Fruit fly (Drosophila melanogaster) whole organism, prepupa: ENCODE measurements around the gene CG31975.

Experiments used
- CG10631 ChIP-seq: fragments of 200-800 bp; sonication (Bioruptor generic); optimal IDR thresholded peaks from 2 replicates; lab custom pipeline; 2016; ENCODE audit warnings: missing biosample characterization, missing genetic modification characterization
- CG11762 ChIP-seq: fragments of 200-800 bp; sonication (Bioruptor generic); optimal IDR thresholded peaks from 3 replicates; lab custom pipeline; 2016; ENCODE audit warnings: missing biosample characterization, missing genetic modification characterization; ENCODE audit not compliant: insufficient read depth
- CG15336 ChIP-seq: fragments of 200-800 bp; sonication (Bioruptor generic); IDR thresholded peaks from 2 replicates; pipeline ENCODE4 v1.3.6; 2022; ENCODE audit warnings: missing biosample characterization, missing genetic modification characterization
- CG1621 ChIP-seq: fragments of 200-800 bp; sonication (Bioruptor generic); optimal IDR thresholded peaks from 3 replicates; lab custom pipeline; 2018; ENCODE audit warnings: missing biosample characterization, mild to moderate bottlenecking, missing genetic modification characterization
- CG31627 ChIP-seq: fragments of 200-800 bp; sonication (Bioruptor generic); optimal IDR thresholded peaks from 3 replicates; lab custom pipeline; 2016; ENCODE audit warnings: missing biosample characterization, missing genetic modification characterization
- CG32006 ChIP-seq: fragments of 200-800 bp; sonication (Bioruptor generic); optimal IDR thresholded peaks from 3 replicates; lab custom pipeline; 2017; ENCODE audit warnings: missing biosample characterization, mild to moderate bottlenecking, missing genetic modification characterization
- CG34406 ChIP-seq: fragments of 200-800 bp; sonication (Bioruptor generic); optimal IDR thresholded peaks from 3 replicates; lab custom pipeline; 2016; ENCODE audit warnings: missing biosample characterization, missing genetic modification characterization
- CG3919 ChIP-seq: fragments of 200-800 bp; sonication (Bioruptor generic); optimal IDR thresholded peaks from 3 replicates; lab custom pipeline; 2016; ENCODE audit warnings: missing biosample characterization, missing genetic modification characterization
- CG6163 ChIP-seq: fragments of 200-800 bp; sonication (Bioruptor generic); IDR thresholded peaks from 3 replicates; pipeline ENCODE4 v1.3.6; 2022; ENCODE audit warnings: missing biosample characterization, missing genetic modification characterization
- CG6792 ChIP-seq: fragments of 200-800 bp; sonication (Bioruptor generic); optimal IDR thresholded peaks from 3 replicates; lab custom pipeline; 2016; ENCODE audit warnings: missing biosample characterization, missing genetic modification characterization
- CG6854 ChIP-seq: fragments of 200-800 bp; sonication (Bioruptor generic); optimal IDR thresholded peaks from 2 replicates; lab custom pipeline; 2017; ENCODE audit warnings: missing biosample characterization, mild to moderate bottlenecking, missing genetic modification characterization
- CG7368 ChIP-seq: fragments of 200-800 bp; sonication (Bioruptor generic); optimal IDR thresholded peaks from 3 replicates; lab custom pipeline; 2016; ENCODE audit warnings: missing biosample characterization, missing genetic modification characterization
- CG8119 ChIP-seq: fragments of 200-800 bp; sonication (Bioruptor generic); IDR thresholded peaks from 3 replicates; pipeline ENCODE4 v1.3.6; 2022; ENCODE audit warnings: missing biosample characterization, missing genetic modification characterization
- CG8632 ChIP-seq: fragments of 200-800 bp; sonication (Bioruptor generic); optimal IDR thresholded peaks from 3 replicates; lab custom pipeline; 2016; ENCODE audit warnings: missing biosample characterization, missing genetic modification characterization
- CG9139 ChIP-seq: fragments of 200-800 bp; sonication (Bioruptor generic); optimal IDR thresholded peaks from 3 replicates; lab custom pipeline; 2017; ENCODE audit warnings: missing biosample characterization, mild to moderate bottlenecking, missing genetic modification characterization
- Eip78C ChIP-seq: fragments of 200-800 bp; sonication (Bioruptor generic); peaks from one replicate; lab custom pipeline; 2016; ENCODE audit warnings: missing biosample characterization, missing genetic modification characterization
- Eip93F ChIP-seq: fragments of 200-800 bp; sonication (Bioruptor generic); optimal IDR thresholded peaks from 2 replicates; lab custom pipeline; 2016; ENCODE audit warnings: missing biosample characterization, mild to moderate bottlenecking, missing genetic modification characterization
- Hr4 ChIP-seq: fragments of 200-800 bp; sonication (Bioruptor generic); optimal IDR thresholded peaks from 3 replicates; lab custom pipeline; 2016; ENCODE audit warnings: missing biosample characterization, missing genetic modification characterization
- Lpt ChIP-seq: fragments of 200-800 bp; sonication (Bioruptor generic); optimal IDR thresholded peaks from 3 replicates; lab custom pipeline; 2016; ENCODE audit warnings: missing biosample characterization, missing genetic modification characterization
- Met ChIP-seq: fragments of 200-800 bp; sonication (Bioruptor generic); optimal IDR thresholded peaks from 3 replicates; lab custom pipeline; 2016; ENCODE audit warnings: missing biosample characterization, missing genetic modification characterization
- OdsH ChIP-seq: fragments of 200-800 bp; sonication (Bioruptor generic); optimal IDR thresholded peaks from 3 replicates; lab custom pipeline; 2016; ENCODE audit warnings: missing biosample characterization, missing genetic modification characterization
- Sox102F ChIP-seq: fragments of 200-800 bp; sonication (Bioruptor generic); optimal IDR thresholded peaks from 2 replicates; lab custom pipeline; 2016; ENCODE audit warnings: missing biosample characterization, mild to moderate bottlenecking, missing genetic modification characterization
- Sox14 ChIP-seq: fragments of 200-800 bp; sonication (Bioruptor generic); optimal IDR thresholded peaks from 3 replicates; lab custom pipeline; 2016; ENCODE audit warnings: missing biosample characterization, missing genetic modification characterization
- achi ChIP-seq: fragments of 200-800 bp; sonication (Bioruptor generic); optimal IDR thresholded peaks from 3 replicates; lab custom pipeline; 2016; ENCODE audit warnings: missing biosample characterization, missing genetic modification characterization
- acj6 ChIP-seq: fragments of 200-800 bp; sonication (Bioruptor generic); optimal IDR thresholded peaks from 3 replicates; lab custom pipeline; 2016; ENCODE audit warnings: missing biosample characterization, missing genetic modification characterization
- esn ChIP-seq: fragments of 200-800 bp; sonication (Bioruptor generic); optimal IDR thresholded peaks from 2 replicates; lab custom pipeline; 2016; ENCODE audit warnings: missing biosample characterization, mild to moderate bottlenecking, missing genetic modification characterization, moderate library complexity
- fd59A ChIP-seq: fragments of 200-800 bp; sonication (Bioruptor generic); optimal IDR thresholded peaks from 2 replicates; lab custom pipeline; 2017; ENCODE audit warnings: missing biosample characterization, mild to moderate bottlenecking, missing genetic modification characterization, missing genetic modification reagents
- fd85E ChIP-seq: fragments of 200-800 bp; sonication (Bioruptor generic); optimal IDR thresholded peaks from 3 replicates; lab custom pipeline; 2016; ENCODE audit warnings: missing biosample characterization, missing genetic modification characterization
- lz ChIP-seq: fragments of 200-800 bp; sonication (Bioruptor generic); optimal IDR thresholded peaks from 3 replicates; lab custom pipeline; 2016; ENCODE audit warnings: missing biosample characterization, missing genetic modification characterization
- pdm3 ChIP-seq: fragments of 200-800 bp; sonication (Bioruptor generic); optimal IDR thresholded peaks from 3 replicates; lab custom pipeline; 2016; ENCODE audit warnings: missing biosample characterization, missing genetic modification characterization
- spab ChIP-seq: fragments of 200-800 bp; sonication (Bioruptor generic); optimal IDR thresholded peaks from 2 replicates; lab custom pipeline; 2017; ENCODE audit warnings: missing biosample characterization, mild to moderate bottlenecking, missing genetic modification characterization, missing genetic modification reagents
- svp ChIP-seq: fragments of 200-800 bp; sonication (Bioruptor generic); peaks from one replicate; lab custom pipeline; 2016; ENCODE audit warnings: missing biosample characterization, missing genetic modification characterization
- topi ChIP-seq: fragments of 200-800 bp; sonication (Bioruptor generic); optimal IDR thresholded peaks from 3 replicates; lab custom pipeline; 2016; ENCODE audit warnings: missing biosample characterization, missing genetic modification characterization
- vri ChIP-seq: fragments of 200-800 bp; sonication (Bioruptor generic); optimal IDR thresholded peaks from 3 replicates; lab custom pipeline; 2016; ENCODE audit warnings: missing biosample characterization, mild to moderate bottlenecking, missing genetic modification characterization

Gene CG31975

DNA sequence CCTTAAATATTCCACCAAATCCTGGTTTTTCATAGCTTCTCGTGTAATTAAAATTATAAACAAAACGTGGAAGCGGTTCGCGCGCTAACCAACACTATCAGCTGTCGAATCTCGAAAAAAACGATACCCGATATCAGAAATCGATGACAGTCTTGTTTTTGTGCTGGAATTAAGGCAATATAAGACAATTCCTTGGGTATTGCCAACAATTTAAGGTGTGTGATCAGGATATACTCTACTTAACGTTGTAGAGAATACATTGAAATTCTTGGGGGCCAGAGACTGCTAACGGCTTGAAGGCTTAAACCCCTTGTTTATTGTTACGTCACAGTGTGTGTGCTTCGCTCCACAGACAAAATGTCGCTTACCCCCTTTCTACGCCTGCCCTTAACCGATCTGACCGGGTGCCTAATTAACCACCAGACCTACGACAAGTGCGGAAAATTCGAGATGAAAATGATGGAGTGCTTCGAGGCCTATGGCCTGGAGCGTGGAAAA is 14.5 kb upstream of the CG31975 start, which contains the start of gene Pus10:
Pus10 (minus strand) TSS at position 91 of the 498 bp plus-strand sequence.
- TF ChIP-seq CG32006 (GFP tag; lab: Kevin White, UChicago): no peak
- TF ChIP-seq CG9139 (GFP tag; lab: Kevin White, UChicago): no peak
- TF ChIP-seq CG6854 (GFP tag; lab: Kevin White, UChicago): peak; percentile 23
- no peak for TF ChIP-seq esn (GFP tag; lab: Kevin White, UChicago)
- peak; percentile 51 for TF ChIP-seq Eip78C (GFP tag; lab: Kevin White, UChicago)
- TF ChIP-seq Sox14 (GFP tag; lab: Kevin White, UChicago): no peak
- TF ChIP-seq CG6163 (GFP tag; lab: Robert Waterston, UW): no peak
- TF ChIP-seq Lpt (GFP tag; lab: Kevin White, UChicago): no peak
- TF ChIP-seq vri (GFP tag; lab: Kevin White, UChicago): peak; percentile 96
- TF ChIP-seq CG34406: no peak
- no peak for TF ChIP-seq lz (GFP tag; lab: Kevin White, UChicago)
- no peak for TF ChIP-seq fd85E (GFP tag; lab: Kevin White, UChicago)
- no peak for TF ChIP-seq Eip93F
- TF ChIP-seq CG3919: no peak
- TF ChIP-seq, all 60 proteins: peak for 3

DNA sequence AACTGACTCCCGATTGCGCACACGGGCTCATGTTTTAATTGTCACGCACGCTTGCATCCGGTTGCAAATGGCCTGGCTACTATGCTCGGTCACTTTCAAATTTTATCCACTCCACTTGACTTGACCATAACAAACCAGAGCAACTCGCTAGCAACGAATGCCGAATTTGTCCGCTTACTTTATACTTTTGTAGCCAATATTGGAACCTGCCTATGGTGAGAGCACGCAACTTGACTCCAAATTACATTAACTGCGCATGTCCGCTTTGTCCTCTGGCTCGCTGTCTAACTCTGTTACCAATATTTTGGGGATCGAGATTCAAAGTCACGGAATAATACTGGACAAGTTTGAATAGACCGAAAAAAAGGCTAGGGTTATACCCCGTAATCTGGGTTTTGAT is 12.3 kb upstream of the CG31975 start, which contains the start of gene CG42399:
CG42399 (minus strand) TSS at position 159 of the 400 bp plus-strand sequence.
- TF ChIP-seq CG6792: no peak
- TF ChIP-seq Sox14 (GFP tag; lab: Kevin White, UChicago): no peak
- no peak for TF ChIP-seq CG31627 (GFP tag; lab: Kevin White, UChicago)
- TF ChIP-seq esn (GFP tag; lab: Kevin White, UChicago): no peak
- no peak for TF ChIP-seq Eip93F
- no peak for TF ChIP-seq pdm3
- TF ChIP-seq Hr4 (GFP tag; lab: Kevin White, UChicago): no peak
- TF ChIP-seq CG15336 (GFP tag; lab: Robert Waterston, UW): no peak
- TF ChIP-seq spab: no peak
- no peak for TF ChIP-seq CG7368 (GFP tag; lab: Kevin White, UChicago)
- TF ChIP-seq CG8632 (GFP tag; lab: Kevin White, UChicago): no peak
- no peak for TF ChIP-seq CG6163 (GFP tag; lab: Robert Waterston, UW)
- no peak for TF ChIP-seq CG8119 (GFP tag; lab: Robert Waterston, UW)
- no peak for TF ChIP-seq lz (GFP tag; lab: Kevin White, UChicago)
- no peak for TF ChIP-seq CG11762 (GFP tag; lab: Kevin White, UChicago)
- TF ChIP-seq fd59A: no peak
- TF ChIP-seq CG10631: no peak
- no peak for TF ChIP-seq Sox102F

DNA sequence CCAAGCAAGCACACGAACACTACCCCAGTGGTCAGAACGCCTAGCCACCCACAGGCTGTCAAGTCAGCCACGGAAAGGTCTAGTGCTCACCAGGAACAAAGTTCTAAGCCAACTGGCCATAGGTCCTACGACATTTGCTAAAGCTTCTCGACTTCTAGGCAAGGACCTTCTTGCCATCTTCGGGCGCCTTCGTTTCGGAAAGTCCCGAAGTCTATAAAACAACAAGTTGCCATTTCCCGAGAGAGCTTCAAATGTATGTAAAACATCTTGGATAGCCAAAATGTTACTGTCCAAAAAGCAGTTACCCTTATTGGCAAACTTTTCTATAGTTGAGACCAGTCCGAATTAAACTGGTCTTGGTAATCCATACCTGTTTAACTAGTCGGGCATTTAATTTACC is 5.7 kb upstream of the CG31975 start:
- TF ChIP-seq OdsH: no peak
- TF ChIP-seq Sox102F: no peak
- no peak for TF ChIP-seq topi
- TF ChIP-seq, all 60 proteins: peak for 0

DNA sequence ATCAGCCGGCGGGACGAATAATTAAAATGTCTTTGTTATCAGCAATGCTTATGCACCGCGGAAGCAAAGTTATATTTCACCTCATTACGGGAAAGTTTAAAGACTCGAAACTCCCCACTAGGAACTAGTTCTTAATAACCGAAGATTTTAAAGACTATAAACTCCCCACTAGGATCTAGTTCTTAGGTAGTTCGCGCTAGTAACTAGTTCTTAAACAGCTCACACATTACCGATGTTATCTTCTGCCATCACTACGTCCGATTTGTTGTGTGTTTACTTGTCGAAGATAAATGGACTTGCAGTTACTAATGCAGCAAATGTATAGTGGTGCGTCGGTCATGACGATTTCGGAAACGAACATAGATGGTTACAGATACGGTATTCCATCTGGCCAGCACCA is 2.3 kb upstream of the CG31975 start, which contains the start of the genes CG31974 and CG11454:
CG31974 (minus strand) TSS at position 4 of the 400 bp plus-strand sequence.
CG11454 (plus strand) TSS at position 236 of the 400 bp plus-strand sequence.
- TF ChIP-seq esn (GFP tag; lab: Kevin White, UChicago) (no peak), CG1621 (peak; percentile 83)

DNA sequence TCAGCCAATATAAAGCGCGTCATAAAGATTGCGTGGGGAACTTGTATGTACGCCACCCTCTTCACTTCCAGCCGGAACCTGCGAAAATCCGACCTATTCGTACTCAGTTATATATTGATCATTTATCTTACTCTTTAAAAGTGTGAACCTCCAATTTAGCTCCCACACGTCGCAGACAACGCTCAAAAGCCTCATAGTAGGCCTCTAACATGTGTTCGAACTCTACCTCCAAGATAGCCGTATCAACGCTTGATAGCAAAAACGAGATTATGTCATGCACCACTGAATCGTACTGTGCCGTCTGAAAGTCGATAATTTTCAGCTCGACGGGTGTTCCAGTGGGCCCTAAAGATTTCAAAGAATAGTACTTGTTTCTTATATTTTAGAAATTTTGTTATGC is 1.2 kb downstream of the CG31975 start:
- peak; percentile 21 for TF ChIP-seq Met (GFP tag; lab: Kevin White, UChicago)
- peak; percentile 3 for TF ChIP-seq CG10631
- TF ChIP-seq achi: no peak
- peak; percentile 90 for TF ChIP-seq vri (GFP tag; lab: Kevin White, UChicago)
- TF ChIP-seq acj6 (GFP tag; lab: Kevin White, UChicago): no peak
- no peak for TF ChIP-seq CG11762 (GFP tag; lab: Kevin White, UChicago)
- peak; percentile 19 for TF ChIP-seq Eip78C (GFP tag; lab: Kevin White, UChicago)
- TF ChIP-seq svp (GFP tag; lab: Kevin White, UChicago): peak; percentile 61
